Fruit fly (Drosophila melanogaster): ENCODE data around the gene Usp10.

- no peak for TF ChIP-seq CG8478 (optimal IDR thresholded peaks at IDR 0.05)
- no peak for TF ChIP-seq CTCF (optimal IDR thresholded peaks at IDR 0.05)
Observed at dm6 chr3L:822619-823018, 49.1 kb upstream of the Usp10 start.

Data from S2 (cell line).